Worm (Caenorhabditis elegans) whole organism, L1 larva: ENCODE results near the gene C25D7.15.

Source experiments
- C04F5.9 ChIP-seq: sonication (generic microtip); optimal IDR thresholded peaks from 2 replicates; lab custom pipeline; 2016; ENCODE audit warnings: missing genetic modification characterization, missing compliant biosample characterization
- C16A3.4 ChIP-seq: fragments of 150-350 bp; optimal IDR thresholded peaks from 2 replicates; lab custom pipeline; 2014; ENCODE audit warnings: missing biosample characterization, missing genetic modification characterization
- C34B4.2 ChIP-seq: sonication (generic microtip); optimal IDR thresholded peaks from 2 replicates; lab custom pipeline; 2017; ENCODE audit warnings: mild to moderate bottlenecking, missing genetic modification characterization, missing compliant biosample characterization
- F16B12.6 ChIP-seq: fragments of 150-350 bp; optimal IDR thresholded peaks from 2 replicates; lab custom pipeline; 2014; ENCODE audit warnings: missing biosample characterization, missing genetic modification characterization
- Y116A8C.19 ChIP-seq: sonication (generic microtip); optimal IDR thresholded peaks from 2 replicates; lab custom pipeline; 2016; ENCODE audit warnings: missing compliant biosample characterization, missing genetic modification characterization, borderline replicate concordance
- aha-1 ChIP-seq: fragments of 150-350 bp; optimal IDR thresholded peaks from 2 replicates; lab custom pipeline; 2014; ENCODE audit warnings: missing biosample characterization, missing genetic modification characterization
- alr-1 ChIP-seq: fragments of 200-800 bp; sonication (Bioruptor generic); optimal IDR thresholded peaks from 2 replicates; lab custom pipeline; 2018; ENCODE audit warnings: borderline replicate concordance, mild to moderate bottlenecking, missing genetic modification characterization, missing compliant biosample characterization
- blmp-1 ChIP-seq: fragments of 150-350 bp; optimal IDR thresholded peaks from 2 replicates; lab custom pipeline; 2014; ENCODE audit warnings: missing biosample characterization, missing genetic modification characterization
- ceh-88 ChIP-seq: fragments of 200-800 bp; sonication (Bioruptor generic); IDR thresholded peaks from 2 replicates; pipeline ENCODE4 v1.3.6; 2022; ENCODE audit warnings: missing genetic modification characterization, missing compliant biosample characterization
- ceh-90 ChIP-seq: sonication (generic microtip); optimal IDR thresholded peaks from 2 replicates; lab custom pipeline; 2016; ENCODE audit warnings: missing genetic modification characterization, missing compliant biosample characterization
- dpl-1 ChIP-seq, 3 experiments: fragments of 150-350 bp in 2 of 3; sonication (generic microtip) in 1 of 3; optimal IDR thresholded peaks; 2 replicates each; lab custom pipeline; 2014 to 2017; ENCODE audit warnings: missing biosample characterization in 3 of 3, missing genetic modification characterization in 3 of 3, missing genetic modification reagents in 3 of 3
- efl-1 ChIP-seq, 4 experiments: fragments of 150-350 bp; optimal IDR thresholded peaks in 3 of 4; peaks in 1 of 4; 1 replicate in 1 of 4; 2 replicates in 3 of 4; lab custom pipeline; 2014; ENCODE audit warnings: missing biosample characterization in 2 of 4, missing genetic modification characterization in 2 of 4, missing genetic modification reagents in 2 of 4
- egl-13 ChIP-seq: sonication (generic microtip); optimal IDR thresholded peaks from 2 replicates; lab custom pipeline; 2016; ENCODE audit warnings: missing genotype, missing genetic modification reagents, missing genetic modification characterization, missing compliant biosample characterization
- egl-27 ChIP-seq, 2 experiments: fragments of 150-350 bp in 1 of 2; sonication (generic microtip); optimal IDR thresholded peaks; 3 replicates each; lab custom pipeline; 2017 to 2018; ENCODE audit warnings: missing biosample characterization in 2 of 2, missing genetic modification characterization in 2 of 2, missing genetic modification reagents in 2 of 2
- elt-3 ChIP-seq, 6 experiments: fragments of 150-350 bp in 1 of 6; sonication (generic microtip); optimal IDR thresholded peaks; 2 replicates each; lab custom pipeline; 2017 to 2018; ENCODE audit warnings: missing biosample characterization in 6 of 6, missing genetic modification characterization in 6 of 6, inconsistent platforms in 1 of 6
- grh-1 ChIP-seq: fragments of 200-800 bp; sonication (Bioruptor generic); IDR thresholded peaks from 2 replicates; pipeline ENCODE4 v1.3.6; 2022; ENCODE audit warnings: missing genetic modification reagents, missing genetic modification characterization, missing compliant biosample characterization
- hlh-17 ChIP-seq: fragments of 200-800 bp; sonication (Bioruptor generic); optimal IDR thresholded peaks from 2 replicates; lab custom pipeline; 2018; ENCODE audit warnings: missing genetic modification characterization, mild to moderate bottlenecking, missing compliant biosample characterization, moderate library complexity, borderline replicate concordance
- isw-1 ChIP-seq: fragments of 200-800 bp; sonication (Bioruptor generic); IDR thresholded peaks from 2 replicates; pipeline ENCODE4 v1.3.6; 2022; ENCODE audit warnings: missing genetic modification characterization, missing compliant biosample characterization
- lin-13 ChIP-seq: fragments of 150-350 bp; optimal IDR thresholded peaks from 2 replicates; lab custom pipeline; 2014; ENCODE audit warnings: missing biosample characterization, missing genetic modification reagents, missing genetic modification characterization
- lin-14 ChIP-seq: fragments of 200-800 bp; sonication (Bioruptor generic); optimal IDR thresholded peaks from 2 replicates; lab custom pipeline; 2018; ENCODE audit warnings: mild to moderate bottlenecking, missing genetic modification characterization, moderate library complexity, missing compliant biosample characterization
- lsy-2 ChIP-seq, 2 experiments: fragments of 150-350 bp; optimal IDR thresholded peaks; 2 replicates each; lab custom pipeline; 2014; ENCODE audit warnings: missing biosample characterization in 2 of 2, missing genetic modification characterization in 2 of 2
- mab-9 ChIP-seq: fragments of 200-800 bp; sonication (Bioruptor generic); IDR thresholded peaks from 2 replicates; pipeline ENCODE4 v1.3.6; 2022; ENCODE audit warnings: missing genetic modification reagents, missing genetic modification characterization, missing compliant biosample characterization
- nhr-11 ChIP-seq: fragments of 150-350 bp; optimal IDR thresholded peaks from 2 replicates; lab custom pipeline; 2014; ENCODE audit warnings: missing biosample characterization, missing genetic modification characterization
- nhr-12 ChIP-seq: sonication (generic microtip); optimal IDR thresholded peaks from 2 replicates; lab custom pipeline; 2017; ENCODE audit warnings: missing biosample characterization, missing genetic modification characterization
- nhr-20 ChIP-seq: sonication (generic microtip); optimal IDR thresholded peaks from 2 replicates; lab custom pipeline; 2016; ENCODE audit warnings: mild to moderate bottlenecking, missing genetic modification characterization, missing compliant biosample characterization
- nhr-237 ChIP-seq: fragments of 150-350 bp; optimal IDR thresholded peaks from 2 replicates; lab custom pipeline; 2014; ENCODE audit warnings: missing biosample characterization, missing genetic modification characterization
- nhr-47 ChIP-seq: sonication (generic microtip); optimal IDR thresholded peaks from 2 replicates; lab custom pipeline; 2016; ENCODE audit warnings: mild to moderate bottlenecking, missing genetic modification characterization, moderate library complexity, missing compliant biosample characterization
- nhr-71 ChIP-seq: sonication (generic microtip); optimal IDR thresholded peaks from 2 replicates; lab custom pipeline; 2016; ENCODE audit warnings: mild to moderate bottlenecking, missing genetic modification characterization, moderate library complexity, missing compliant biosample characterization
- nhr-76 ChIP-seq: sonication (generic microtip); optimal IDR thresholded peaks from 2 replicates; lab custom pipeline; 2017; ENCODE audit warnings: missing biosample characterization, missing genetic modification characterization
- nhr-84 ChIP-seq: sonication (generic microtip); optimal IDR thresholded peaks from 2 replicates; lab custom pipeline; 2017; ENCODE audit warnings: missing biosample characterization, missing genetic modification characterization
- nhr-90 ChIP-seq: sonication (generic microtip); optimal IDR thresholded peaks from 2 replicates; lab custom pipeline; 2016; ENCODE audit warnings: mild to moderate bottlenecking, missing genetic modification characterization, missing compliant biosample characterization; ENCODE audit not compliant: poor library complexity
- pax-3 ChIP-seq: fragments of 200-800 bp; sonication (Bioruptor generic); optimal IDR thresholded peaks from 2 replicates; lab custom pipeline; 2018; ENCODE audit warnings: mild to moderate bottlenecking, missing genetic modification characterization, moderate library complexity, missing compliant biosample characterization
- pqm-1 ChIP-seq: sonication (generic microtip); optimal IDR thresholded peaks from 3 replicates; lab custom pipeline; 2017; ENCODE audit warnings: missing biosample characterization, missing genetic modification characterization
- rnt-1 ChIP-seq: sonication (generic microtip); optimal IDR thresholded peaks from 2 replicates; lab custom pipeline; 2016; ENCODE audit warnings: mild to moderate bottlenecking, missing genetic modification characterization, moderate library complexity, missing compliant biosample characterization
- skn-1 ChIP-seq: fragments of 150-350 bp; optimal IDR thresholded peaks from 2 replicates; lab custom pipeline; 2014; ENCODE audit warnings: missing biosample characterization, missing genetic modification characterization
- snpc-4 ChIP-seq: fragments of 150-350 bp; optimal IDR thresholded peaks from 2 replicates; lab custom pipeline; 2014; ENCODE audit warnings: missing biosample characterization, missing genetic modification characterization
- sup-37 ChIP-seq: fragments of 200-800 bp; sonication (Bioruptor generic); optimal IDR thresholded peaks from 2 replicates; lab custom pipeline; 2018; ENCODE audit warnings: mild to moderate bottlenecking, missing genetic modification characterization, missing compliant biosample characterization
- swsn-7 ChIP-seq: sonication (generic microtip); optimal IDR thresholded peaks from 2 replicates; lab custom pipeline; 2016; ENCODE audit warnings: missing genetic modification characterization, missing compliant biosample characterization
- unc-130 ChIP-seq: fragments of 150-350 bp; optimal IDR thresholded peaks from 2 replicates; lab custom pipeline; 2017; ENCODE audit warnings: missing biosample characterization, missing genetic modification characterization, inconsistent platforms
- unc-30 ChIP-seq: sonication (generic microtip); optimal IDR thresholded peaks from 2 replicates; lab custom pipeline; 2017; ENCODE audit warnings: missing biosample characterization, missing genetic modification characterization
- unc-62 ChIP-seq: fragments of 150-350 bp; optimal IDR thresholded peaks from 2 replicates; lab custom pipeline; 2014; ENCODE audit warnings: missing biosample characterization, missing genetic modification reagents, missing genetic modification characterization
- unc-86 ChIP-seq: sonication (generic microtip); optimal IDR thresholded peaks from 2 replicates; lab custom pipeline; 2016; ENCODE audit warnings: missing genetic modification characterization, missing compliant biosample characterization
- xbp-1 ChIP-seq: sonication (generic microtip); optimal IDR thresholded peaks from 2 replicates; lab custom pipeline; 2016; ENCODE audit warnings: missing genetic modification characterization, missing compliant biosample characterization
- zag-1 ChIP-seq: fragments of 150-350 bp; optimal IDR thresholded peaks from 2 replicates; lab custom pipeline; 2014; ENCODE audit warnings: missing biosample characterization, missing genetic modification characterization
- zip-4 ChIP-seq: fragments of 200-800 bp; sonication (Bioruptor generic); optimal IDR thresholded peaks from 2 replicates; lab custom pipeline; 2018; ENCODE audit warnings: mild to moderate bottlenecking, missing genetic modification characterization, moderate library complexity, missing compliant biosample characterization

The C25D7.15 gene

ce11 chrV:15058965-15059364, 643 bp upstream of the C25D7.15 start:
- TF ChIP-seq grh-1 (0 out of 2 replicates have a peak, but pooled peaks have one; percentile 2), snpc-4 (tag; lab: Kevin White, UChicago) (no peak), egl-27 (tag; optimal IDR thresholded peaks at IDR 0.05; lab: Kevin White, UChicago) (no peak), nhr-237 (tag; lab: Kevin White, UChicago) (no peak), efl-1 (optimal IDR thresholded peaks at IDR 0.05; lab: Kevin White, UChicago) (no peak), efl-1 (GFP tag; optimal IDR thresholded peaks at IDR 0.05 in 1 of 2; lab: Kevin White, UChicago) (peak in 1 of 2 experiments; percentile 87), mab-9 (GFP tag; lab: Robert Waterston, UW) (no peak), aha-1 (tag; lab: Kevin White, UChicago) (no peak), C04F5.9 (tag; lab: Kevin White, UChicago) (no peak), skn-1 (no peak)

- TF ChIP-seq unc-130 (tag; lab: Kevin White, UChicago) (no peak), F16B12.6 (tag; lab: Kevin White, UChicago) (no peak), pax-3 (tag; lab: Kevin White, UChicago) (no peak), nhr-84 (no peak), alr-1 (tag; lab: Kevin White, UChicago) (no peak), nhr-12 (tag; lab: Kevin White, UChicago) (no peak), dpl-1 (GFP tag; optimal IDR thresholded peaks at IDR 0.05; lab: Kevin White, UChicago) (no peak)
Measured at ce11 chrV:15060595-15060994, 987 bp downstream of the C25D7.15 start.

ce11 chrV:15063987-15064386, 4.4 kb downstream of the C25D7.15 start, which contains the start of gene rap-2:
TSS of gene rap-2 (minus strand) at chrV:15064087.
- TF ChIP-seq nhr-11 (tag; lab: Kevin White, UChicago), result no peak
- TF ChIP-seq blmp-1 (tag; lab: Kevin White, UChicago), result peak; percentile 54

ce11 chrV:15065068-15065744, 5.6 kb downstream of the C25D7.15 start, which contains the start of gene C25D7.9:
TSS of gene C25D7.9 (plus strand) at chrV:15065135.
- 0 out of 2 replicates have a peak, but pooled peaks have one; percentile 2 for TF ChIP-seq isw-1 (GFP tag; lab: Robert Waterston, UW)
- TF ChIP-seq zip-4 (GFP tag; lab: Kevin White, UChicago), result no peak
- TF ChIP-seq unc-30 (tag; lab: Kevin White, UChicago), result no peak
- no peak for TF ChIP-seq sup-37 (GFP tag; lab: Kevin White, UChicago)
- TF ChIP-seq lin-14 (GFP tag; lab: Kevin White, UChicago), result peak; percentile 55
- TF ChIP-seq aha-1 (tag; lab: Kevin White, UChicago), result no peak
- TF ChIP-seq C16A3.4 (tag; lab: Kevin White, UChicago), result peak; percentile 25
- TF ChIP-seq Y116A8C.19 (tag; lab: Kevin White, UChicago), result no peak
- peak; percentile 72 for TF ChIP-seq rnt-1 (tag; lab: Kevin White, UChicago)
- no peak for TF ChIP-seq unc-62 (GFP tag; lab: Kevin White, UChicago)
- TF ChIP-seq grh-1, result peak; percentile 51
- TF ChIP-seq C34B4.2 (tag; lab: Kevin White, UChicago), result no peak
- peak; percentile 28 for TF ChIP-seq xbp-1
- peak; percentile 48 for TF ChIP-seq nhr-71 (tag; lab: Kevin White, UChicago)
- TF ChIP-seq C04F5.9 (tag; lab: Kevin White, UChicago), result no peak
- no peak for TF ChIP-seq ceh-90 (tag; lab: Kevin White, UChicago)
- TF ChIP-seq egl-13 (tag; lab: Kevin White, UChicago), result no peak
- TF ChIP-seq nhr-76 (tag; lab: Kevin White, UChicago), result no peak
- TF ChIP-seq ceh-88, result no peak
- peak; percentile 19 for TF ChIP-seq swsn-7
- peak; percentile 4 for TF ChIP-seq unc-86 (tag; lab: Kevin White, UChicago)
- TF ChIP-seq nhr-237 (tag; lab: Kevin White, UChicago), result no peak
- TF ChIP-seq pqm-1 (tag; lab: Kevin White, UChicago), result no peak
- peak; percentile 31 to 62 for TF ChIP-seq lsy-2 (tag; optimal IDR thresholded peaks at IDR 0.05; lab: Kevin White, UChicago)
- peak; percentile 32 for TF ChIP-seq lin-13
- no peak for TF ChIP-seq zag-1
- TF ChIP-seq nhr-20 (tag; lab: Kevin White, UChicago), result peak; percentile 31
- no peak for TF ChIP-seq nhr-47 (tag; lab: Kevin White, UChicago)
- TF ChIP-seq nhr-90 (tag; lab: Kevin White, UChicago), result no peak
- no peak for TF ChIP-seq elt-3 (tag; optimal IDR thresholded peaks at IDR 0.05; lab: Kevin White, UChicago)
- no peak for TF ChIP-seq hlh-17 (GFP tag; lab: Kevin White, UChicago)
